Fruit fly (Drosophila melanogaster): ENCODE measurements around the gene Hexim.

Gene Hexim

DNA sequence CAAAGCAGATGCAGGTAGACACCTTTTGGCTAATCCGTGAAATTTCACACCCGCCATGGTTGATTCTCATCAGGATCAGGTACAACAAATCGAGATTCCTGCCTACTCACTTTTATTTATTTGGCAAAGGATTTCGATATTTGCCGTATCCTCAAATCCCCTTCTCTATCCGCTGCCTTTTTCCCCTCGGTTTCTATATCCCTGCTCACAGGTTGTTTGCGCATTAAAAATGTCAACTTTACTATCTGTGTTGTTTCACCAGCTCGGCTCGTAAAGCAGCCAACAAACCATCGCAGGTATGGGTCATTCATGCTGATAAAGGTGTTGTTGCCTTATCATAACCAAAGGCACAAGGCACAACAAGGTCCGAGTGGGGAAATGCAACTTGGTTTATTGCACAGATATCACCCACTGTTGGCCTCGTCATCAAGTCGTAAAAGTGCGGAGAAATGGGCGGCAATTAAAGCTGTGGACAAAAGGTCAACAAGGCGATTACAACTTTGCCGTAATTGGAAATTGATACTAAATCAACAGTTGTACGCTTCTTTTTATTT, 21.0 kb downstream of the Hexim start (continued):
- TF ChIP-seq lz (GFP tag; optimal IDR thresholded peaks at IDR 0.05) (no peak), Sox14 (GFP tag; optimal IDR thresholded peaks at IDR 0.05) (peak; percentile 31), svp (GFP tag) (peak; percentile 94), eg (GFP tag; IDR thresholded peaks at IDR 0.05) (0 out of 3 replicates have a peak, but pooled peaks have one; percentile 39), CG6808 (GFP tag; optimal IDR thresholded peaks at IDR 0.05) (no peak), CG6792 (GFP tag; optimal IDR thresholded peaks at IDR 0.05) (peak; percentile 39), Blimp-1 (GFP tag; optimal IDR thresholded peaks at IDR 0.05) (peak; percentile 32), Hr39 (GFP tag; optimal IDR thresholded peaks at IDR 0.05) (no peak), Hr4 (GFP tag; optimal IDR thresholded peaks at IDR 0.05) (no peak), CG32006 (GFP tag; optimal IDR thresholded peaks at IDR 0.05) (peak; percentile 5), dsx (GFP tag; optimal IDR thresholded peaks at IDR 0.05; ENCODE audit: poor library complexity, severe bottlenecking) (no peak), acj6 (GFP tag; optimal IDR thresholded peaks at IDR 0.05) (no peak), dac (GFP tag; optimal IDR thresholded peaks at IDR 0.05) (no peak), Hr38 (GFP tag; optimal IDR thresholded peaks at IDR 0.05) (no peak)

DNA sequence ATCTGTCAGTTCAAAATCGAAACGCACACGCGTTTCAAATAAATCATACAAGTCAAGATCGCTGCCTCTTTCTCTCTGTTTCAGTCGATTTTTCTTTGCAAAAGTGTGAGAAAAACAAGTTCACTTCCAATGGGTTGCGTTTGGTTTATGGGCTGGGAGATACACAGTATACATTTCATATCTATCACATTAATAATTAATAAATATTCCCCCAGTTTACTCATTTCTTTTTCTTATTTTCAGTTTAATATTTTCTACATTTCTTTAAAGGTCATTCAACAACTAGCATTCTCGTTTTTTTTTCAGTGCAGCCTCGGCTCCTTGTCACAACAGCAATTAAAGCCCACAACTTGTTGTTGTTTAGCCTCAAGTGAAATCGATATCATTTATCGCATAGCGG, 24.7 kb downstream of the Hexim start:
- peak; percentile 38 for TF ChIP-seq CG9139 (GFP tag; optimal IDR thresholded peaks at IDR 0.05)
- no peak for TF ChIP-seq fd85E (GFP tag; optimal IDR thresholded peaks at IDR 0.05)
- TF ChIP-seq dac (GFP tag; optimal IDR thresholded peaks at IDR 0.05): peak; percentile 48
- TF ChIP-seq acj6 (GFP tag; optimal IDR thresholded peaks at IDR 0.05): peak; percentile 48
- no peak for TF ChIP-seq vri (GFP tag; optimal IDR thresholded peaks at IDR 0.05)
- no peak for TF ChIP-seq Eip93F (GFP tag; optimal IDR thresholded peaks at IDR 0.05)
- no peak for TF ChIP-seq Hr38 (GFP tag; optimal IDR thresholded peaks at IDR 0.05)
- TF ChIP-seq Sox102F (GFP tag; optimal IDR thresholded peaks at IDR 0.05): peak; percentile 43
- peak; percentile 65 for TF ChIP-seq Gug (GFP tag; IDR thresholded peaks at IDR 0.05)
- peak; percentile 91 for TF ChIP-seq CG8119 (GFP tag; IDR thresholded peaks at IDR 0.05)
- no peak for TF ChIP-seq Ets21C (GFP tag; optimal IDR thresholded peaks at IDR 0.05)
- TF ChIP-seq Smox (GFP tag; optimal IDR thresholded peaks at IDR 0.05): peak; percentile 42
- peak; percentile 48 for TF ChIP-seq CG10631 (GFP tag; optimal IDR thresholded peaks at IDR 0.05)
- TF ChIP-seq CG34406 (GFP tag; optimal IDR thresholded peaks at IDR 0.05): peak; percentile 34
- TF ChIP-seq CG11902 (GFP tag; optimal IDR thresholded peaks at IDR 0.05): peak; percentile 29
- peak; percentile 28 for TF ChIP-seq Sox14 (GFP tag; optimal IDR thresholded peaks at IDR 0.05)
- TF ChIP-seq Hr39 (GFP tag; optimal IDR thresholded peaks at IDR 0.05): peak; percentile 14
- peak; percentile 68 for TF ChIP-seq topi (GFP tag; optimal IDR thresholded peaks at IDR 0.05)
- TF ChIP-seq spab (GFP tag; optimal IDR thresholded peaks at IDR 0.05): no peak
- TF ChIP-seq svp (GFP tag): peak; percentile 88
- peak; percentile 71 for TF ChIP-seq achi (GFP tag; optimal IDR thresholded peaks at IDR 0.05)
- TF ChIP-seq Lpt (GFP tag; optimal IDR thresholded peaks at IDR 0.05): peak; percentile 78
- no peak for TF ChIP-seq CG6854 (GFP tag; optimal IDR thresholded peaks at IDR 0.05)
- peak; percentile 88 for TF ChIP-seq CG6163 (GFP tag; IDR thresholded peaks at IDR 0.05)
- peak; percentile 38 for TF ChIP-seq CG8632 (GFP tag; optimal IDR thresholded peaks at IDR 0.05)
- no peak for TF ChIP-seq fd59A (GFP tag; optimal IDR thresholded peaks at IDR 0.05)
- TF ChIP-seq cyc (GFP tag; optimal IDR thresholded peaks at IDR 0.05): peak; percentile 38
- no peak for TF ChIP-seq Sox15 (GFP tag; optimal IDR thresholded peaks at IDR 0.05)
- TF ChIP-seq fkh (GFP tag; optimal IDR thresholded peaks at IDR 0.05): no peak
- TF ChIP-seq dsx (GFP tag; optimal IDR thresholded peaks at IDR 0.05; ENCODE audit: poor library complexity, severe bottlenecking): peak; percentile 59
- TF ChIP-seq CG32006 (GFP tag; optimal IDR thresholded peaks at IDR 0.05): peak; percentile 81
- peak; percentile 72 for TF ChIP-seq CG3919 (GFP tag; optimal IDR thresholded peaks at IDR 0.05)
- peak; percentile 14 for TF ChIP-seq CG7368 (GFP tag; optimal IDR thresholded peaks at IDR 0.05)
- peak; percentile 71 for TF ChIP-seq pdm3 (GFP tag; optimal IDR thresholded peaks at IDR 0.05)
- TF ChIP-seq eg (GFP tag; IDR thresholded peaks at IDR 0.05): peak; percentile 92
- TF ChIP-seq Ets96B (tag; optimal IDR thresholded peaks at IDR 0.05): peak; percentile 79
- TF ChIP-seq CG6792 (GFP tag; optimal IDR thresholded peaks at IDR 0.05): peak; percentile 31
- peak; percentile 98 for TF ChIP-seq Eip78C (GFP tag)
- peak; percentile 48 for TF ChIP-seq Met (GFP tag; optimal IDR thresholded peaks at IDR 0.05)
- peak; percentile 41 for TF ChIP-seq CG6808 (GFP tag; optimal IDR thresholded peaks at IDR 0.05)
- peak; percentile 52 for TF ChIP-seq lz (GFP tag; optimal IDR thresholded peaks at IDR 0.05)
- peak; percentile 35 for TF ChIP-seq CG11762 (GFP tag; optimal IDR thresholded peaks at IDR 0.05; ENCODE audit: insufficient read depth)
- peak; percentile 11 for TF ChIP-seq CG31627 (GFP tag; optimal IDR thresholded peaks at IDR 0.05)
- peak; percentile 76 for TF ChIP-seq Hr4 (GFP tag; optimal IDR thresholded peaks at IDR 0.05)
- peak; percentile 53 for TF ChIP-seq esn (GFP tag; optimal IDR thresholded peaks at IDR 0.05)
- no peak for TF ChIP-seq CG8319 (GFP tag; optimal IDR thresholded peaks at IDR 0.05)
- no peak for TF ChIP-seq CG1621 (tag; optimal IDR thresholded peaks at IDR 0.05)

Measured in whole organism, prepupa.